Worm (Caenorhabditis elegans) whole organism, mixed stage, embryonic: ENCODE results near the gene Y39A1A.17.

Experiments used
- lsy-2 ChIP-seq: fragments of 150-350 bp; optimal IDR thresholded peaks from 2 replicates; lab custom pipeline; 2014; ENCODE audit warnings: missing biosample characterization, missing genetic modification characterization
- mab-5 ChIP-seq: fragments of 150-350 bp; optimal IDR thresholded peaks from 2 replicates; lab custom pipeline; 2014; ENCODE audit warnings: missing biosample characterization, missing genetic modification characterization
- unc-120 ChIP-seq: sonication (generic microtip); optimal IDR thresholded peaks from 2 replicates; lab custom pipeline; 2017; ENCODE audit warnings: missing genetic modification characterization, missing compliant biosample characterization; ENCODE audit not compliant: poor library complexity, severe bottlenecking
- unc-62 ChIP-seq: fragments of 150-350 bp; optimal IDR thresholded peaks from 2 replicates; lab custom pipeline; 2014; ENCODE audit warnings: missing biosample characterization, missing genetic modification reagents, missing genetic modification characterization

DNA sequence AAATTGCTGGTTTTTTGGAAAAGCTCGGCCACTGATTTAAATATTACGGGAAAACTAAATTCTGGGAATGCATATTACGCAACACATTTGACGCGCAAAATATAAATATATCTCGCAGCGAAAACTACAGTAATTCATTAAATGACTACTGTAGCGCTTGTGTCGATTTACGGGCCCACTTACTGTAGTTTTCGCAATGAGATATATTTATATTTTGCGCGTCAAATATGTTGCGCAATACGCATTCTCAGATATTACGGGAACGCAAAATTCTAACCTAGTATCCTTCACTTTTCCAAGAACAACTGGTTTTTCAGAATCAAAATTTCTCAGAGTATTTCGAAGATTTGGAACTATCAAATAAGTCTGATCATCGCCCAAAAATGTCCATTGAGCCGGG lies 18.8 kb upstream of the Y39A1A.17 start:
- TF ChIP-seq lsy-2 (tag; lab: Kevin White, UChicago) (no peak), mab-5 (tag; lab: Kevin White, UChicago) (no peak), unc-120 (tag; lab: Kevin White, UChicago) (no peak), unc-62 (GFP tag; lab: Kevin White, UChicago) (no peak)
